Fruit fly (Drosophila melanogaster): ENCODE results near the gene Peritrophin-15b.

Peritrophin-15b gene

DNA sequence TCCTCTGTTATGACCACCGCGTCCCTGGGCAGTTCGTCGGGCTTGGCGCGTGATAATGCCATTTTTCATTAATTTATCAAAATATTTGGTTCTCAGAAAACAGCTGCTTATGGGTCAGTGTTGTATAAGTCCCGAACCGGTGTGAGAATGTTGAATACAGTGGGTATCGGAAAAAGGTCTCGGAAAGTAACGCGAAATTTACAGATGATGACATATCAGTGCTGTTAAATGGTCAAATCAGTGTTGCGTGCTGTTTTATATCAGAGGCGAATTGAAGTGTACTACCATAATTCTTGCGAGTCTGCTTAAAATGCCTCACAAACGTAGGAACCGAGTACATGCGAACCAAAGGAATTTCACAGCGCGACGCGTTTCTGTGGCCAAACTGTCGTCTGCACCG lies 12.1 kb downstream of the Peritrophin-15b start, which contains the start of the genes CG13392 and Rcd4 (continued):
- TF ChIP-seq eve (GFP tag; optimal IDR thresholded peaks at IDR 0.05) (no peak), fd96Cb (tag; optimal IDR thresholded peaks at IDR 0.05) (no peak), tll (GFP tag; optimal IDR thresholded peaks at IDR 0.05) (no peak), mam (GFP tag; optimal IDR thresholded peaks at IDR 0.05) (peak; percentile 84), Xbp1 (GFP tag; optimal IDR thresholded peaks at IDR 0.05) (peak; percentile 65), sim (GFP tag; IDR thresholded peaks at IDR 0.05) (no peak), trh (GFP tag; optimal IDR thresholded peaks at IDR 0.05) (no peak), Aef1 (GFP tag; IDR thresholded peaks at IDR 0.05) (peak; percentile 36; the same call in 2 of the 3 replicates), CG12299 (tag; optimal IDR thresholded peaks at IDR 0.05) (peak; percentile 41), wor (GFP tag; IDR thresholded peaks at IDR 0.05) (no peak), NK7.1 (GFP tag; optimal IDR thresholded peaks at IDR 0.05) (peak; percentile 23), Dad (GFP tag; optimal IDR thresholded peaks at IDR 0.05) (peak; percentile 76), Ptx1 (GFP tag; IDR thresholded peaks at IDR 0.05) (peak; percentile 62), tx (GFP tag; optimal IDR thresholded peaks at IDR 0.05) (peak; percentile 67), H2.0 (GFP tag; IDR thresholded peaks at IDR 0.05) (peak; percentile 57), emc (GFP tag; optimal IDR thresholded peaks at IDR 0.05) (peak; percentile 55), CG10543 (GFP tag; optimal IDR thresholded peaks at IDR 0.05) (peak; percentile 61), CG12219 (GFP tag; optimal IDR thresholded peaks at IDR 0.05) (peak; percentile 42), CG14050 (GFP tag; IDR thresholded peaks at IDR 0.05) (peak; percentile 14; the same call in 1 of the 3 replicates), Fer2 (tag; optimal IDR thresholded peaks at IDR 0.05) (peak; percentile 22), Adf1 (GFP tag; IDR thresholded peaks at IDR 0.05) (no peak; the same call in 1 of the 2 replicates), Trl (optimal IDR thresholded peaks at IDR 0.05) (no peak), Trl (GFP tag; optimal IDR thresholded peaks at IDR 0.05) (peak; percentile 75), crol (GFP tag; IDR thresholded peaks at IDR 0.05) (no peak), CG2120 (GFP tag; optimal IDR thresholded peaks at IDR 0.05) (peak; percentile 88), psq (GFP tag; optimal IDR thresholded peaks at IDR 0.05) (peak; percentile 9), CG6791 (GFP tag; IDR thresholded peaks at IDR 0.05; ENCODE audit: partially characterized antibody) (peak; percentile 73), Dip3 (GFP tag; optimal IDR thresholded peaks at IDR 0.05) (peak; percentile 79), NfI (GFP tag; optimal IDR thresholded peaks at IDR 0.05) (peak; percentile 72), fu2 (GFP tag; optimal IDR thresholded peaks at IDR 0.05) (peak; percentile 74), Stat92E (GFP tag; optimal IDR thresholded peaks at IDR 0.05) (peak in 1 of 3 experiments; percentile 61), Neu2 (GFP tag; optimal IDR thresholded peaks at IDR 0.05; ENCODE audit: borderline replicate concordance) (no peak), C15 (GFP tag; IDR thresholded peaks at IDR 0.05) (no peak), Lpt (GFP tag; optimal IDR thresholded peaks at IDR 0.05) (no peak), bowl (GFP tag; IDR thresholded peaks at IDR 0.05) (no peak), Atf-2 (GFP tag; optimal IDR thresholded peaks at IDR 0.05) (peak; percentile 31), lov (optimal IDR thresholded peaks at IDR 0.05) (no peak), lov (GFP tag; IDR thresholded peaks at IDR 0.05) (no peak), zen2 (GFP tag; IDR thresholded peaks at IDR 0.05; ENCODE audit: partially characterized antibody) (peak; percentile 72; the same call in 2 of the 3 replicates), bcd (GFP tag; optimal IDR thresholded peaks at IDR 0.05) (peak; percentile 46), CG13894 (tag; optimal IDR thresholded peaks at IDR 0.05) (peak; percentile 80), org-1 (GFP tag; optimal IDR thresholded peaks at IDR 0.05) (peak; percentile 20), Bdp1 (GFP tag; optimal IDR thresholded peaks at IDR 0.05) (peak; percentile 33), gfzf (GFP tag; optimal IDR thresholded peaks at IDR 0.05) (peak; percentile 44), CG6272 (GFP tag; IDR thresholded peaks at IDR 0.05) (no peak), HLH3B (GFP tag; IDR thresholded peaks at IDR 0.05) (peak; percentile 48; the same call in 1 of the 2 replicates), Ets65A (GFP tag) (peak; percentile 97), row (GFP tag; IDR thresholded peaks at IDR 0.05) (peak; percentile 66), gsb-n (tag; optimal IDR thresholded peaks at IDR 0.05) (peak; percentile 21), CG2712 (tag; optimal IDR thresholded peaks at IDR 0.05) (peak; percentile 46), odd (GFP tag; optimal IDR thresholded peaks at IDR 0.05) (no peak), CG8765 (GFP tag; IDR thresholded peaks at IDR 0.05) (0 out of 2 replicates have a peak, but pooled peaks have one; percentile 30)
